Worm (Caenorhabditis elegans) whole organism, L4 larva: ENCODE data around the gene Y39A1A.20.

Experiments used
- F44E2.7 ChIP-seq: fragments of 200-800 bp; sonication (Bioruptor generic); IDR thresholded peaks from 2 replicates; pipeline ENCODE4 v2.1.2; 2022; ENCODE audit warnings: missing genetic modification characterization, missing compliant biosample characterization
- F49E8.2 ChIP-seq: sonication (generic microtip); optimal IDR thresholded peaks from 2 replicates; lab custom pipeline; 2016; ENCODE audit warnings: missing compliant biosample characterization, mild to moderate bottlenecking, missing genetic modification characterization, borderline replicate concordance
- Y5F2A.4 ChIP-seq: fragments of 200-800 bp; sonication (Bioruptor generic); optimal IDR thresholded peaks from 2 replicates; lab custom pipeline; 2018; ENCODE audit warnings: mild to moderate bottlenecking, missing genetic modification characterization, missing compliant biosample characterization
- aha-1 ChIP-seq: fragments of 150-350 bp; peaks from one replicate; lab custom pipeline; 2014; ENCODE audit warnings: missing biosample characterization, missing genetic modification characterization
- ama-1 ChIP-seq: fragments of 150-350 bp; optimal IDR thresholded peaks from 2 replicates; lab custom pipeline; 2014; ENCODE audit warnings: inconsistent platforms, mixed read lengths
- ceh-44 ChIP-seq: fragments of 200-800 bp; sonication (Bioruptor generic); IDR thresholded peaks from 2 replicates; pipeline ENCODE4 v1.3.6; 2022; ENCODE audit warnings: missing genetic modification reagents, missing genetic modification characterization, missing compliant biosample characterization
- ceh-62 ChIP-seq: sonication (generic microtip); optimal IDR thresholded peaks from 2 replicates; lab custom pipeline; 2017; ENCODE audit warnings: missing biosample characterization, missing genetic modification characterization
- daf-16 ChIP-seq, 3 experiments: sonication (generic microtip); optimal IDR thresholded peaks; 2 replicates each; lab custom pipeline; 2016 to 2017; ENCODE audit warnings: missing genetic modification characterization in 3 of 3, missing genetic modification reagents in 3 of 3, mild to moderate bottlenecking in 2 of 3, missing compliant biosample characterization in 2 of 3, missing biosample characterization in 1 of 3, moderate library complexity in 1 of 3
- daf-19 ChIP-seq: fragments of 200-800 bp; sonication (Bioruptor generic); conservative IDR thresholded peaks from 2 replicates; pipeline ENCODE4 v1.3.6; 2022; ENCODE audit warnings: missing genetic modification characterization, missing compliant biosample characterization
- daf-8 ChIP-seq: fragments of 200-800 bp; sonication (Bioruptor generic); IDR thresholded peaks from 2 replicates; pipeline ENCODE4 v1.3.6; 2022; ENCODE audit warnings: missing genetic modification characterization, missing compliant biosample characterization
- dmd-6 ChIP-seq: fragments of 200-800 bp; sonication (Bioruptor generic); IDR thresholded peaks from 2 replicates; pipeline ENCODE4 v1.3.6; 2022; ENCODE audit warnings: missing genetic modification reagents, missing genetic modification characterization, missing compliant biosample characterization
- dpl-1 ChIP-seq: fragments of 150-350 bp; optimal IDR thresholded peaks from 2 replicates; lab custom pipeline; 2014; ENCODE audit warnings: missing biosample characterization, missing genetic modification reagents, missing genetic modification characterization
- duxl-1 ChIP-seq: sonication (generic microtip); optimal IDR thresholded peaks from 2 replicates; lab custom pipeline; 2016; ENCODE audit warnings: mild to moderate bottlenecking, missing genetic modification characterization, moderate library complexity, missing compliant biosample characterization; ENCODE audit not compliant: poor library complexity
- egl-27 ChIP-seq: sonication (generic microtip); optimal IDR thresholded peaks from 3 replicates; lab custom pipeline; 2017; ENCODE audit warnings: missing biosample characterization, missing genetic modification reagents, missing genetic modification characterization
- egl-43 ChIP-seq: fragments of 200-800 bp; sonication (Bioruptor generic); IDR thresholded peaks from 2 replicates; pipeline ENCODE4 v1.3.6; 2022; ENCODE audit warnings: missing genetic modification reagents, missing genetic modification characterization, missing compliant biosample characterization
- fkh-10 ChIP-seq: fragments of 150-350 bp; optimal IDR thresholded peaks from 2 replicates; lab custom pipeline; 2014; ENCODE audit warnings: missing biosample characterization, missing genetic modification reagents, missing genetic modification characterization
- gei-8 ChIP-seq: fragments of 200-800 bp; sonication (Bioruptor generic); optimal IDR thresholded peaks from 2 replicates; lab custom pipeline; 2018; ENCODE audit warnings: mild to moderate bottlenecking, missing genetic modification characterization, missing compliant biosample characterization
- hlh-11 ChIP-seq: fragments of 200-800 bp; sonication (Bioruptor generic); optimal IDR thresholded peaks from 2 replicates; lab custom pipeline; 2018; ENCODE audit warnings: mild to moderate bottlenecking, missing genetic modification characterization, missing compliant biosample characterization
- hlh-30 ChIP-seq: sonication (generic microtip); optimal IDR thresholded peaks from 2 replicates; lab custom pipeline; 2017; ENCODE audit warnings: antibody characterized with exemption, mild to moderate bottlenecking, missing genetic modification characterization, missing compliant biosample characterization; ENCODE audit not compliant: insufficient read depth
- lim-7 ChIP-seq: fragments of 200-800 bp; sonication (Bioruptor generic); IDR thresholded peaks from 2 replicates; pipeline ENCODE4 v1.3.6; 2022; ENCODE audit warnings: missing genetic modification characterization, missing compliant biosample characterization
- lin-38 ChIP-seq: fragments of 200-800 bp; sonication (Bioruptor generic); IDR thresholded peaks from 2 replicates; pipeline ENCODE4 v1.3.6; 2022; ENCODE audit warnings: missing genetic modification reagents, missing genetic modification characterization, missing compliant biosample characterization
- lsy-2 ChIP-seq, 2 experiments: fragments of 150-350 bp in 1 of 2; sonication (generic microtip) in 1 of 2; optimal IDR thresholded peaks; 2 replicates each; lab custom pipeline; 2014 to 2017; ENCODE audit warnings: missing biosample characterization in 2 of 2, missing genetic modification characterization in 2 of 2
- madf-5 ChIP-seq, 2 experiments: fragments of 200-800 bp; sonication (Bioruptor generic); IDR thresholded peaks; 2 replicates each; pipeline ENCODE4 v1.3.6; 2022; ENCODE audit warnings: missing compliant biosample characterization in 2 of 2, missing genetic modification characterization in 2 of 2
- mep-1 ChIP-seq: fragments of 150-350 bp; sonication (generic microtip); optimal IDR thresholded peaks from 3 replicates; lab custom pipeline; 2014; ENCODE audit warnings: missing biosample characterization, missing genetic modification characterization
- mes-2 ChIP-seq: sonication (generic microtip); optimal IDR thresholded peaks from 2 replicates; lab custom pipeline; 2016; ENCODE audit warnings: missing genotype, mild to moderate bottlenecking, missing genetic modification characterization, missing compliant biosample characterization; ENCODE audit not compliant: poor library complexity, severe bottlenecking
- nhr-10 ChIP-seq: fragments of 150-350 bp; optimal IDR thresholded peaks from 2 replicates; lab custom pipeline; 2014; ENCODE audit warnings: missing biosample characterization, missing genetic modification characterization
- nhr-11 ChIP-seq: fragments of 150-350 bp; optimal IDR thresholded peaks from 2 replicates; lab custom pipeline; 2014; ENCODE audit warnings: missing biosample characterization, missing genetic modification characterization
- nhr-25 ChIP-seq: sonication (generic microtip); optimal IDR thresholded peaks from 2 replicates; lab custom pipeline; 2017; ENCODE audit warnings: missing genetic modification characterization, mild to moderate bottlenecking, missing compliant biosample characterization, antibody characterized with exemption, moderate library complexity, borderline replicate concordance; ENCODE audit not compliant: insufficient read depth
- nhr-48 ChIP-seq: sonication (generic microtip); optimal IDR thresholded peaks from 2 replicates; lab custom pipeline; 2016; ENCODE audit warnings: mild to moderate bottlenecking, missing genetic modification characterization, missing compliant biosample characterization
- nhr-77 ChIP-seq: fragments of 150-350 bp; optimal IDR thresholded peaks from 2 replicates; lab custom pipeline; 2014; ENCODE audit warnings: missing biosample characterization, missing genetic modification characterization
- php-3 ChIP-seq: fragments of 200-800 bp; sonication (Bioruptor generic); IDR thresholded peaks from 2 replicates; pipeline ENCODE4 v1.3.6; 2022; ENCODE audit warnings: missing genetic modification reagents, missing genetic modification characterization, missing compliant biosample characterization
- pqm-1 ChIP-seq: sonication (generic microtip); optimal IDR thresholded peaks from 2 replicates; lab custom pipeline; 2017; ENCODE audit warnings: missing biosample characterization, missing genetic modification characterization
- rbr-2 ChIP-seq: sonication (generic microtip); optimal IDR thresholded peaks from 2 replicates; lab custom pipeline; 2016; ENCODE audit warnings: missing genotype, missing genetic modification characterization, missing compliant biosample characterization
- set-16 ChIP-seq: fragments of 200-800 bp; sonication (Bioruptor generic); IDR thresholded peaks from 2 replicates; pipeline ENCODE4 v1.3.6; 2022; ENCODE audit warnings: missing genetic modification reagents, missing genetic modification characterization, missing compliant biosample characterization
- snpc-1.2 ChIP-seq: fragments of 200-800 bp; sonication (Bioruptor generic); IDR thresholded peaks from 2 replicates; pipeline ENCODE4 v1.3.6; 2022; ENCODE audit warnings: missing genetic modification reagents, missing genetic modification characterization, missing compliant biosample characterization
- snpc-4 ChIP-seq: fragments of 150-350 bp; optimal IDR thresholded peaks from 2 replicates; lab custom pipeline; 2014; ENCODE audit warnings: missing biosample characterization, missing genetic modification characterization
- spr-1 ChIP-seq: sonication (generic microtip); optimal IDR thresholded peaks from 2 replicates; lab custom pipeline; 2016; ENCODE audit warnings: mild to moderate bottlenecking, missing genetic modification characterization, missing compliant biosample characterization
- unc-130 ChIP-seq: sonication (generic microtip); optimal IDR thresholded peaks from 2 replicates; lab custom pipeline; 2016; ENCODE audit warnings: missing genetic modification reagents, missing genetic modification characterization, missing compliant biosample characterization
- unc-62 ChIP-seq, 3 experiments: fragments of 150-350 bp in 1 of 3; sonication (generic microtip); optimal IDR thresholded peaks in 2 of 3; peaks in 1 of 3; 1 replicate in 1 of 3; 2 replicates in 2 of 3; lab custom pipeline; 2014 to 2017; ENCODE audit warnings: missing biosample characterization in 3 of 3, missing genetic modification characterization in 3 of 3, missing genetic modification reagents in 3 of 3, missing genotype in 1 of 3
- zag-1 ChIP-seq: fragments of 150-350 bp; optimal IDR thresholded peaks from 2 replicates; lab custom pipeline; 2014; ENCODE audit warnings: missing biosample characterization, missing genetic modification characterization
- zfp-3 ChIP-seq: fragments of 200-800 bp; sonication (Bioruptor generic); conservative IDR thresholded peaks from 2 replicates; pipeline ENCODE4 v1.3.6; 2022; ENCODE audit warnings: missing genetic modification reagents, missing genetic modification characterization, missing compliant biosample characterization
- zip-11 ChIP-seq: fragments of 200-800 bp; sonication (Bioruptor generic); IDR thresholded peaks from 2 replicates; pipeline ENCODE4 v1.3.6; 2022; ENCODE audit warnings: missing genetic modification characterization, missing compliant biosample characterization
- zip-2 ChIP-seq: fragments of 150-350 bp; optimal IDR thresholded peaks from 2 replicates; lab custom pipeline; 2014; ENCODE audit warnings: missing biosample characterization, missing genetic modification characterization

The Y39A1A.20 gene

DNA sequence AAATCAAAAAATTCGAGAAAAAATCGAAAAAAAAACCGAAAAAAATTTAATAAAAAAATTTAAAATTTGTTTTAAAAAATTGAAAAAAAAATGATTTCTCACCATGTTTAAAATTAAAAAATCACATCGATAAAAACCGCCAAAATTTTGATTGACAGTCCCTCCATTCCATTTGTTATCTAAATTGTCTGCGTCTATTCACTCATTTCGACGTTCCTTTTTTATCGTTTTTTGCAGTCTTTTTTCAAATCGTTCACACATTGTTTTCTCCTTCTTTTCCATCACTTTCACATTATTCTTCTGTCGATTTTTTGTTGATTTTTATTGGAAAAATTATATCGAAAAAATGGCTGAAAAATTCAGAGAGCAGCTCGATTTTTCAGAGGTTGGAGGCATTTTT is 44.3 kb downstream of the Y39A1A.20 start (continued):
- TF ChIP-seq nhr-77 (no peak), nhr-10 (tag; lab: Kevin White, UChicago) (no peak), duxl-1 (tag; lab: Kevin White, UChicago) (no peak), zip-11 (GFP tag; lab: Robert Waterston, UW) (no peak), hlh-30 (no peak), madf-5 (GFP tag; IDR thresholded peaks at IDR 0.05; lab: Robert Waterston, UW) (no peak), lim-7 (GFP tag; lab: Robert Waterston, UW) (no peak), daf-8 (no peak), set-16 (GFP tag; lab: Robert Waterston, UW) (no peak)

- TF ChIP-seq Y5F2A.4 (GFP tag; lab: Kevin White, UChicago) = no peak
- no peak for TF ChIP-seq daf-19 (GFP tag; lab: Robert Waterston, UW)
- TF ChIP-seq spr-1 (tag; lab: Kevin White, UChicago) = no peak
- TF ChIP-seq fkh-10 (GFP tag; lab: Kevin White, UChicago) = no peak
Measured at ce11 chrIII:10654718-10655117, 45.6 kb downstream of the Y39A1A.20 start, which contains the start of gene cnt-2. TSS of gene cnt-2 (plus strand) at chrIII:10655018.

ce11 chrIII:10653479-10653878 is 46.9 kb downstream of the Y39A1A.20 start:
- TF ChIP-seq unc-62 (GFP tag; optimal IDR thresholded peaks at IDR 0.05 in 1 of 2; lab: Kevin White, UChicago) = no peak
- TF ChIP-seq unc-62 (tag; optimal IDR thresholded peaks at IDR 0.05; lab: Kevin White, UChicago) = no peak
- peak; percentile 84 for TF ChIP-seq aha-1 (tag; lab: Kevin White, UChicago)
- TF ChIP-seq, all 104 proteins: peak for 1

- no peak for TF ChIP-seq F44E2.7 (GFP tag; lab: Robert Waterston, UW)
- no peak for TF ChIP-seq ceh-62 (tag; lab: Kevin White, UChicago)
- no peak for TF ChIP-seq ceh-44 (GFP tag; lab: Robert Waterston, UW)
- no peak for TF ChIP-seq nhr-11 (tag; lab: Kevin White, UChicago)
- no peak for TF ChIP-seq spr-1 (tag; lab: Kevin White, UChicago)
- TF ChIP-seq fkh-10 (GFP tag; lab: Kevin White, UChicago) = no peak
- TF ChIP-seq gei-8 (GFP tag; lab: Kevin White, UChicago) = no peak
- no peak for TF ChIP-seq php-3
- TF ChIP-seq aha-1 (tag; lab: Kevin White, UChicago) = no peak
- TF ChIP-seq nhr-25 (tag; lab: Kevin White, UChicago) = no peak
- no peak for TF ChIP-seq zfp-3 (GFP tag; lab: Robert Waterston, UW)
Measured at ce11 chrIII:10652833-10653232, 47.5 kb downstream of the Y39A1A.20 start.

ce11 chrIII:10651634-10652033 is 48.7 kb downstream of the Y39A1A.20 start:
- TF ChIP-seq daf-16 (GFP tag; optimal IDR thresholded peaks at IDR 0.05; lab: Kevin White, UChicago) = no peak
- peak; percentile 18 for TF ChIP-seq daf-16 (tag; optimal IDR thresholded peaks at IDR 0.05; lab: Kevin White, UChicago)
- TF ChIP-seq mes-2 = peak; percentile 70
- TF ChIP-seq snpc-4 (tag; lab: Kevin White, UChicago) = no peak
- TF ChIP-seq ama-1 = no peak
- TF ChIP-seq mep-1 = peak; percentile 40
- no peak for TF ChIP-seq egl-27 (tag; lab: Kevin White, UChicago)
- TF ChIP-seq hlh-11 (tag; lab: Kevin White, UChicago) = peak; percentile 59
- 0 out of 2 replicates have a peak, but pooled peaks have one; percentile 16 for TF ChIP-seq snpc-1.2 (GFP tag; lab: Robert Waterston, UW)
- TF ChIP-seq lin-38 (GFP tag; lab: Robert Waterston, UW) = peak; percentile 51
- no peak for TF ChIP-seq zag-1 (tag; lab: Kevin White, UChicago)
- no peak for TF ChIP-seq zfp-3 (GFP tag; lab: Robert Waterston, UW)
- no peak for TF ChIP-seq unc-130 (GFP tag; lab: Kevin White, UChicago)
- TF ChIP-seq pqm-1 (tag; lab: Kevin White, UChicago) = no peak
- no peak for TF ChIP-seq egl-43 (GFP tag; lab: Robert Waterston, UW)
- TF ChIP-seq dpl-1 (GFP tag; lab: Kevin White, UChicago) = peak; percentile 21
- TF ChIP-seq rbr-2 (tag; lab: Kevin White, UChicago) = peak; percentile 17
- TF ChIP-seq F49E8.2 (tag; lab: Kevin White, UChicago) = no peak
- TF ChIP-seq nhr-48 (tag; lab: Kevin White, UChicago) = no peak
- no peak for TF ChIP-seq zip-11 (GFP tag; lab: Robert Waterston, UW)
- TF ChIP-seq ceh-44 (GFP tag; lab: Robert Waterston, UW) = no peak
- no peak for TF ChIP-seq spr-1 (tag; lab: Kevin White, UChicago)
- peak in 1 of 2 experiments; percentile 60 for TF ChIP-seq lsy-2 (tag; optimal IDR thresholded peaks at IDR 0.05; lab: Kevin White, UChicago)
- TF ChIP-seq zip-2 (tag; lab: Kevin White, UChicago) = no peak
- no peak for TF ChIP-seq dmd-6
